Worm (Caenorhabditis elegans): ENCODE measurements around the gene lgc-54.

lgc-54 gene

ce11 chrV:6879490-6879889 is 33.1 kb upstream of the lgc-54 start (continued):
- TF ChIP-seq pag-3 (tag; optimal IDR thresholded peaks at IDR 0.05; ENCODE audit: borderline replicate concordance): no peak
- no peak for TF ChIP-seq ttx-3 (tag; optimal IDR thresholded peaks at IDR 0.05)
- no peak for TF ChIP-seq hlh-13 (GFP tag; optimal IDR thresholded peaks at IDR 0.05)
- peak; percentile 59 for TF ChIP-seq lim-6 (tag; optimal IDR thresholded peaks at IDR 0.05)
- TF ChIP-seq unc-3 (GFP tag; conservative IDR thresholded peaks at IDR 0.05): no peak
- no peak for TF ChIP-seq unc-3 (tag; optimal IDR thresholded peaks at IDR 0.05)
- TF ChIP-seq ets-4 (tag; optimal IDR thresholded peaks at IDR 0.05): peak; percentile 3
- TF ChIP-seq madf-2 (tag; optimal IDR thresholded peaks at IDR 0.05): peak; percentile 59
- TF ChIP-seq dve-1 (tag; optimal IDR thresholded peaks at IDR 0.05): peak; percentile 26
- TF ChIP-seq fax-1 (tag; optimal IDR thresholded peaks at IDR 0.05): peak; percentile 40
- no peak for TF ChIP-seq npax-4 (tag; optimal IDR thresholded peaks at IDR 0.05)
- no peak for TF ChIP-seq tbx-7 (tag; optimal IDR thresholded peaks at IDR 0.05)
- TF ChIP-seq C08G9.2 (tag; optimal IDR thresholded peaks at IDR 0.05): peak; percentile 54
- no peak for TF ChIP-seq ceh-24 (tag; optimal IDR thresholded peaks at IDR 0.05)
- TF ChIP-seq hlh-30 (tag; optimal IDR thresholded peaks at IDR 0.05; ENCODE audit: insufficient read depth): peak; percentile 50
- peak; percentile 80 for TF ChIP-seq ceh-14 (tag; optimal IDR thresholded peaks at IDR 0.05)
- TF ChIP-seq syd-9 (tag; optimal IDR thresholded peaks at IDR 0.05): peak; percentile 89
- peak; percentile 8 for TF ChIP-seq sox-4 (tag; optimal IDR thresholded peaks at IDR 0.05)
- no peak for TF ChIP-seq K09A11.1 (tag; optimal IDR thresholded peaks at IDR 0.05; ENCODE audit: insufficient read depth)
- no peak for TF ChIP-seq nhr-232 (tag; optimal IDR thresholded peaks at IDR 0.05)
- TF ChIP-seq unc-42 (tag; optimal IDR thresholded peaks at IDR 0.05): peak; percentile 86
- no peak for TF ChIP-seq che-1 (tag; optimal IDR thresholded peaks at IDR 0.05)
- TF ChIP-seq pat-9 (tag; optimal IDR thresholded peaks at IDR 0.05): peak; percentile 19
- TF ChIP-seq ahr-1 (tag; optimal IDR thresholded peaks at IDR 0.05): peak; percentile 2
- peak; percentile 62 for TF ChIP-seq ceh-19 (GFP tag; optimal IDR thresholded peaks at IDR 0.05)
- TF ChIP-seq pqm-1 (tag; optimal IDR thresholded peaks at IDR 0.05): peak; percentile 20
- TF ChIP-seq elt-2 (tag; optimal IDR thresholded peaks at IDR 0.05): no peak
- TF ChIP-seq Y22D7AL.16 (tag; optimal IDR thresholded peaks at IDR 0.05): no peak
- no peak for TF ChIP-seq ceh-30 (tag; optimal IDR thresholded peaks at IDR 0.05)
- TF ChIP-seq lin-11 (tag; optimal IDR thresholded peaks at IDR 0.05): no peak
- no peak for TF ChIP-seq C38D4.7 (GFP tag; optimal IDR thresholded peaks at IDR 0.05)
- TF ChIP-seq ceh-18 (tag; optimal IDR thresholded peaks at IDR 0.05): peak; percentile 89

ce11 chrV:6878559-6878958 is 32.2 kb upstream of the lgc-54 start:
- TF ChIP-seq ref-2 (tag; optimal IDR thresholded peaks at IDR 0.05) (no peak), nfya-1 (tag; optimal IDR thresholded peaks at IDR 0.05) (no peak), hlh-13 (GFP tag; optimal IDR thresholded peaks at IDR 0.05) (no peak)

- no peak for TF ChIP-seq sox-4 (tag; optimal IDR thresholded peaks at IDR 0.05)
- no peak for TF ChIP-seq ama-1 (optimal IDR thresholded peaks at IDR 0.05)
- no peak for TF ChIP-seq hlh-15 (tag; optimal IDR thresholded peaks at IDR 0.05)
These were observed 30.5 kb upstream of the lgc-54 start for ce11 chrV:6876763-6877515.

- no peak for TF ChIP-seq ceh-9 (tag; optimal IDR thresholded peaks at IDR 0.05)
- no peak for TF ChIP-seq fax-1 (tag; optimal IDR thresholded peaks at IDR 0.05)
- TF ChIP-seq ceh-31 (tag; optimal IDR thresholded peaks at IDR 0.05): no peak
- peak; percentile 81 for TF ChIP-seq ceh-34 (tag; optimal IDR thresholded peaks at IDR 0.05)
- TF ChIP-seq lim-6 (tag; optimal IDR thresholded peaks at IDR 0.05): no peak
These were observed 29.4 kb upstream of the lgc-54 start for ce11 chrV:6875795-6876194.

Data from whole organism, late embryonic.